Worm (Caenorhabditis elegans) whole organism, L4/young adult: ENCODE measurements around the gene Y39A1A.16.

Experiments used
- dao-5 ChIP-seq: sonication (generic microtip); optimal IDR thresholded peaks from 2 replicates; lab custom pipeline; 2016; ENCODE audit warnings: missing genotype, missing genetic modification characterization, moderate library complexity, missing compliant biosample characterization
- him-1 ChIP-seq: sonication (generic microtip); optimal IDR thresholded peaks from 2 replicates; lab custom pipeline; 2016; ENCODE audit warnings: missing genotype, missing genetic modification reagents, missing genetic modification characterization, missing compliant biosample characterization

DNA sequence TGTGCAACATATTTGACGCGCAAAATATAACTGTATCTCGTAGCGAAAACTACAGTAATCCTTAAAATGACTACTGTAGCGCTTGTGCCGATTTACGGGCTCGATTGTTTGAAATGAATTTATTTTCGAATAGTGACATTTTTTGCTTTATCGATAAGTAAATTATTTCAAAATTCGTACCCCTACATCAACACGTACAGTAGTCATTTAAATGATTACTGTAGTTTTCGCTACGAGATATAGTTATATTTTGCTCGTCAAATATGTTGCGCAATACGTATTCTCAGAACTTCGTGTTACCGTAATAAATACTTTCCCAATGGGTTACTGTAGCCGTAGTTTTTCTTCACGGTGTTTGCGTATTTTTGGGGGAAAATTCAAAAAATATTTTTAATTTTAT lies 26.2 kb upstream of the Y39A1A.16 start:
- no peak for TF ChIP-seq him-1 (tag; lab: Kevin White, UChicago)
- TF ChIP-seq dao-5 (tag; lab: Kevin White, UChicago), result no peak
